Worm (Caenorhabditis elegans) whole organism, L4/young adult: ENCODE results near the gene sup-36.

Experiments
- W03F9.2 ChIP-seq: fragments of 150-350 bp; optimal IDR thresholded peaks from 2 replicates; lab custom pipeline; 2014; ENCODE audit warnings: missing biosample characterization, missing genetic modification characterization
- dao-5 ChIP-seq: sonication (generic microtip); optimal IDR thresholded peaks from 2 replicates; lab custom pipeline; 2016; ENCODE audit warnings: missing genotype, missing genetic modification characterization, moderate library complexity, missing compliant biosample characterization
- him-1 ChIP-seq: sonication (generic microtip); optimal IDR thresholded peaks from 2 replicates; lab custom pipeline; 2016; ENCODE audit warnings: missing genotype, missing genetic modification reagents, missing genetic modification characterization, missing compliant biosample characterization

DNA sequence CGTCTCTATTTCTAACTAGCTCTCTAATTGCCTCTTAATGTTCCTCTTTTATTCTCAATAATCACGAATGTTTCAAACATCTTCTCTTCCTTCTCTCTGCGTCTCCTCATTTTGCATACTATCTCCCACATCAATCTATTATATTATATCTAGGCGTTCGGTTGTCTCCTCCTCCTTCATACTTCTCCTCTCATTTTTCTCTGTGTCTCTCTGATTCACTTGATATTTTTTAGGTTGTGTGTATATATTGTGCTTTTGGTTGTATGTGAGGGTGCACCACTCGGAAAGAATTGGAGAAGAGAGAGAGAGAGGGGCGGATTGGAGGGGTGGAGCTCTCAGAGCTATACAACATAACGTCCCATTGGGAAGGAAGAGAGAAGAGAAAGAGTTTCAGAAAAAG, 47.2 kb downstream of the sup-36 start:
- TF ChIP-seq W03F9.2 (no peak), him-1 (tag; lab: Kevin White, UChicago) (no peak), dao-5 (tag; lab: Kevin White, UChicago) (no peak)
